Worm (Caenorhabditis elegans): ENCODE results near the gene unc-8.

DNA sequence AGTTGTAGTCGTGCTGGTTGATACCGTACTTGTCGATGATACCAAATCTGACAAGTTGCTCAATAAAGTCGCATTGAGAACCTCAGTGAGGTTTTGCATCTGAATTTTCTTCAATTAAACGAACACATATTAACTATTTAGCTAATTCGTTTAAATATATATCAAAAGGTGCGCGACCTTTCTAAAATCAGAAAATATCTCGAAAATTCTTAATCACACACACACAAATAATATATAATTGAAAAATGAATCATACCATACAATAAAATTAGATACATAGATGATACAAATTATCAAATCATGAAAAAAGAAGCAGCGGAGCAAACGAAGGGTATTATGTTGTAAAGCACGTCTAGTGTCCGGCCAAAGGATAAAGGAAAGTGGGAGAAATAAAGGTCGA is 31.3 kb downstream of the unc-8 start, which contains the start of gene D2024.5:
- TF ChIP-seq efl-3 (GFP tag; optimal IDR thresholded peaks at IDR 0.05) (no peak), ceh-82 (tag; optimal IDR thresholded peaks at IDR 0.05) (no peak), pag-3 (tag; optimal IDR thresholded peaks at IDR 0.05; ENCODE audit: borderline replicate concordance, insufficient read depth) (no peak), nhr-76 (tag; optimal IDR thresholded peaks at IDR 0.05) (no peak), ztf-4 (tag; optimal IDR thresholded peaks at IDR 0.05) (no peak), lsy-2 (tag; optimal IDR thresholded peaks at IDR 0.05) (no peak), dpl-1 (GFP tag; optimal IDR thresholded peaks at IDR 0.05) (no peak)

All from whole organism, L1 larva.